Fruit fly (Drosophila melanogaster) whole organism, wandering third instar larva: ENCODE measurements around the gene Lint-O.

Experiments used
- Dfd ChIP-seq: fragments of >200 bp; optimal IDR thresholded peaks from 2 replicates; lab custom pipeline; 2017; ENCODE audit warnings: missing biosample characterization, missing genetic modification characterization
- br ChIP-seq: fragments of 200-800 bp; sonication (Bioruptor generic); optimal IDR thresholded peaks from 2 replicates; lab custom pipeline; 2016; ENCODE audit warnings: missing biosample characterization, missing genetic modification characterization
- h ChIP-seq: fragments of 200-800 bp; sonication (Bioruptor generic); optimal IDR thresholded peaks from 3 replicates; lab custom pipeline; 2016; ENCODE audit warnings: missing biosample characterization, mild to moderate bottlenecking, missing genetic modification characterization

DNA sequence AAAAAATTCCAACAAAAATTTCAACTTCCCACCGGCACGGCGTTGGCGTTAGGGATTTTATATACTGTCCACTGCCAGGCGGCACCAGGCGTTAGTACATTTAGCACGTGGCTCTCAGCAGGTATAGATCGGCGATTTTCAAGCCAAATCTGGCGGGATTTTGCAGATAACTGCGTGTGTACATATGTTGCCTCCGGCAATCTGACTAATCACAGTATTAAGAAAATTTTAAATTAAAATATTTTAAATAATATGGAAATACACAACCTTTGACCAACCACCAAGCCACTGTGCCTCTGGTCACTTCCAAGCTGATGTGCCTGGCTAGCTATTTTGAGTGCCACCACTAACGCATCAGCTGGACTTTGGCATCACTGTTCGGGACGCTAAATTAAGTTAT lies 33.6 kb downstream of the Lint-O start, which contains the start of the genes ttm50 and CG2712:
- TF ChIP-seq h = no peak
- no peak for TF ChIP-seq br (GFP tag; lab: Kevin White, UChicago)
- no peak for TF ChIP-seq Dfd (GFP tag; lab: Kevin White, UChicago)
